Worm (Caenorhabditis elegans): ENCODE measurements around the gene T11G6.2.

The T11G6.2 gene

DNA sequence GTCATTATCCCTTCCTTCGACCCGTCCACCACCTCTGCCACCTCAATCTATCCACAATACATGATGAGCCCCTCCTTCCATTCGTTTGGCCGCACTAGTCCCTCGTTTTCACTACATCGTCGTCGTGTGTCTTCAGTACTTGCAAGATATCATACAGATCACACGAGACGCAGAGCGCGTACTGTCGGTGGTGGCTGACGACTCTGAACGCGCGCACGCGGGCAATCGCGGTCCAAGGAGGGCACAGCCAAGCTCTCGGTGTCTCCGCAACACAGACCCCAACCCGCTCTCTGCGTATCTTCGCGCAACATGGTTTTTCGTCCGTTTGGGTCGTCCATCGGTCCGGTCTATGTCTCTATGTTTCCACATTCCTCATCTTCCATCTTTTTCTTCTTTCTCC, 41.3 kb downstream of the T11G6.2 start (continued):
- no peak for TF ChIP-seq nhr-28 (tag; optimal IDR thresholded peaks at IDR 0.05)
- TF ChIP-seq egl-5 (tag; optimal IDR thresholded peaks at IDR 0.05), result no peak

- no peak for TF ChIP-seq pha-4 (tag; optimal IDR thresholded peaks at IDR 0.05)
- TF ChIP-seq lin-15B (tag; optimal IDR thresholded peaks at IDR 0.05), result no peak
- TF ChIP-seq nhr-237 (tag; optimal IDR thresholded peaks at IDR 0.05), result no peak
- TF ChIP-seq nhr-67 (tag; optimal IDR thresholded peaks at IDR 0.05), result no peak
- TF ChIP-seq R02D3.7 (tag; optimal IDR thresholded peaks at IDR 0.05), result no peak
- peak; percentile 78 for TF ChIP-seq nhr-25 (tag; optimal IDR thresholded peaks at IDR 0.05)
- no peak for TF ChIP-seq fos-1 (tag; optimal IDR thresholded peaks at IDR 0.05)
Observed at ce11 chrIV:10815950-10816349, 42.3 kb downstream of the T11G6.2 start.

DNA sequence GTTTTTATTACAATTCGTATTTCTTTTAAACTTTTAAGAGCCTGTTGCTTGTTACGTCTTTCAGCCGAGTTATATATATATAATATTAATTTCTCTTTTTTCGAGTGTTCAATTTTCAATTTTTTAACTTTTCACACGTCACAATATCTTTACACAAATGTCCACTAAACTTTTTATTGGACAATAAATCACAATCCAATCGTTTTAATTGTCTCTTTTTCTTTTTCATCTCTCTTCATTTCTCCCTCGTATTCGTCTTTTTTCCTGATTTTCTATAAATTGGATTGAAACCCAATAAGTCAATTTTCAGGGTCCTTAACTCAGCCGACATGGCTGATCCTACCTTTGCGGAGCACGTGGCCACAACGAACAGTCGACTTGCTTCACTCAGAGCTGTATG, 46.2 kb downstream of the T11G6.2 start, which contains the start of gene miz-1:
Gene miz-1, plus strand, starts transcription at position 301 of the 400 bp plus-strand sequence.
- TF ChIP-seq pha-4 (tag; optimal IDR thresholded peaks at IDR 0.05), result no peak
- peak; percentile 59 for TF ChIP-seq egl-5 (tag; optimal IDR thresholded peaks at IDR 0.05)

DNA sequence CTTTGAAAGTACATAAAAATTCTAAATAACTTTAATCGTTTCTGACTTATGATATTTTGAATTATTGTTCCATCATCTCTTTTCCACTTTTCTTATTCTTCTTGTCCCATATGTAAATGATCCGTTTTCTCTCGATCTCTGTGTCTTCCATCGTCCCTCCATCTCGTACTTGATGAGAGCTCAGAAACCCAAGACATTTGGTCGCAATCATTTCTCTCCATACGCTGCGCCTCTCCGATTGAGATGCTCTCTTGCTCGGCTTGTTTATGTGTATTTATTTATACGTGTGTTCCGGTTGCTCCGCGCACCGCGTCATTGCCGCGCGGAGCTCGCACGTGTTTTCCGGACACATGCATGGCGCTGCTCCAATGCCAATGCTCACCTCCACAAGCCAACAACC, 46.9 kb downstream of the T11G6.2 start:
- TF ChIP-seq pha-4 (tag; optimal IDR thresholded peaks at IDR 0.05) (peak; percentile 5), fkh-2 (tag; optimal IDR thresholded peaks at IDR 0.05) (no peak)

DNA sequence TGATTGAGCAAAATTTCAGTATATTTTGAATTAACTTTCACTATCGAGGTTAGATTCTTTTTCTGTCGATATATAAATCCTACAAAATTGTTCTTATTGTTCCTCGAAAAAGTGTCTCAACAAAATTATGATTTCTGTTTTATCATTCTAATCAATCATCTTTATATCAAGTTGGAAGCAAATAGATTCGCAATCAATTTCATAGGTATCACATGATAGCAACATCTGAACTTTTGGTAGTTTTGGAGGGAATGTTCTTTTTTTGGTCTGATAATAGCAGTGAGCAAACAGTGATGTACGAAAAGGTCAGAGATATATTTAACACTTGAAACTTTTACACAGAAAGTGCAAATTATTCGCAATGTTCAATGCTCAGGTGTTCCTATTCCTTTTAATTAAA, 47.5 kb downstream of the T11G6.2 start:
- TF ChIP-seq pha-4 (tag; optimal IDR thresholded peaks at IDR 0.05) (peak; percentile 15), elt-2 (tag; optimal IDR thresholded peaks at IDR 0.05) (peak; percentile 78), pqm-1 (tag; optimal IDR thresholded peaks at IDR 0.05) (peak; percentile 95), lsy-12 (tag; optimal IDR thresholded peaks at IDR 0.05) (no peak), skn-1 (tag; optimal IDR thresholded peaks at IDR 0.05) (peak; percentile 7), nhr-43 (tag; optimal IDR thresholded peaks at IDR 0.05; ENCODE audit: poor library complexity, severe bottlenecking) (no peak), eor-1 (tag; optimal IDR thresholded peaks at IDR 0.05) (no peak), daf-12 (tag; optimal IDR thresholded peaks at IDR 0.05) (no peak)
